Fruit fly (Drosophila melanogaster) Kc167 (cell line): ENCODE results near the gene CG13096.

Experiments used
- Myc ChIP-seq: fragments of >200 bp; optimal IDR thresholded peaks from 2 replicates; lab custom pipeline; 2017; ENCODE audit warnings: missing external identifiers
- h ChIP-seq: fragments of >200 bp; optimal IDR thresholded peaks from 3 replicates; lab custom pipeline; 2018; ENCODE audit warnings: missing external identifiers
- psq ChIP-seq: fragments of >200 bp; optimal IDR thresholded peaks from 2 replicates; lab custom pipeline; 2017; ENCODE audit warnings: missing external identifiers

- no peak for TF ChIP-seq psq (lab: Kevin White, UChicago)
- TF ChIP-seq h: no peak
- TF ChIP-seq Myc (lab: Kevin White, UChicago): no peak
These were observed 33.9 kb upstream of the CG13096 start for dm6 chr2L:8545393-8546100.
